Worm (Caenorhabditis elegans) whole organism, L4 larva: ENCODE data around the gene dlc-2.

Source experiments
- F37D6.2 ChIP-seq: sonication (generic microtip); optimal IDR thresholded peaks from 2 replicates; lab custom pipeline; 2016; ENCODE audit warnings: mild to moderate bottlenecking, missing genetic modification characterization, missing compliant biosample characterization
- F49E8.2 ChIP-seq: sonication (generic microtip); optimal IDR thresholded peaks from 2 replicates; lab custom pipeline; 2016; ENCODE audit warnings: missing compliant biosample characterization, mild to moderate bottlenecking, missing genetic modification characterization, borderline replicate concordance
- Y48G9A.11 ChIP-seq: fragments of 200-800 bp; sonication (Bioruptor generic); IDR thresholded peaks from 2 replicates; pipeline ENCODE4 v1.3.6; 2022; ENCODE audit warnings: missing genetic modification reagents, missing genetic modification characterization, missing compliant biosample characterization
- ZK337.2 ChIP-seq: fragments of 200-800 bp; sonication (Bioruptor generic); IDR thresholded peaks from 2 replicates; pipeline ENCODE4 v1.3.6; 2022; ENCODE audit warnings: missing genetic modification reagents, missing genetic modification characterization, missing compliant biosample characterization
- daf-8 ChIP-seq: fragments of 200-800 bp; sonication (Bioruptor generic); IDR thresholded peaks from 2 replicates; pipeline ENCODE4 v1.3.6; 2022; ENCODE audit warnings: missing genetic modification characterization, missing compliant biosample characterization
- fos-1 ChIP-seq: fragments of 150-350 bp; optimal IDR thresholded peaks from 2 replicates; lab custom pipeline; 2014; ENCODE audit warnings: missing biosample characterization, missing genetic modification characterization
- lsy-2 ChIP-seq, 2 experiments: fragments of 150-350 bp in 1 of 2; sonication (generic microtip) in 1 of 2; optimal IDR thresholded peaks; 2 replicates each; lab custom pipeline; 2014 to 2017; ENCODE audit warnings: missing biosample characterization in 2 of 2, missing genetic modification characterization in 2 of 2
- mdl-1 ChIP-seq, 2 experiments: fragments of 150-350 bp in 1 of 2; sonication (generic microtip) in 1 of 2; optimal IDR thresholded peaks; 2 replicates each; lab custom pipeline; 2014 to 2017; ENCODE audit warnings: missing biosample characterization in 2 of 2, missing genetic modification characterization in 2 of 2
- nhr-11 ChIP-seq: fragments of 150-350 bp; optimal IDR thresholded peaks from 2 replicates; lab custom pipeline; 2014; ENCODE audit warnings: missing biosample characterization, missing genetic modification characterization
- pqm-1 ChIP-seq: sonication (generic microtip); optimal IDR thresholded peaks from 2 replicates; lab custom pipeline; 2017; ENCODE audit warnings: missing biosample characterization, missing genetic modification characterization
- unc-130 ChIP-seq: sonication (generic microtip); optimal IDR thresholded peaks from 2 replicates; lab custom pipeline; 2016; ENCODE audit warnings: missing genetic modification reagents, missing genetic modification characterization, missing compliant biosample characterization
- unc-62 ChIP-seq, 3 experiments: fragments of 150-350 bp in 1 of 3; sonication (generic microtip); optimal IDR thresholded peaks in 2 of 3; peaks in 1 of 3; 1 replicate in 1 of 3; 2 replicates in 2 of 3; lab custom pipeline; 2014 to 2017; ENCODE audit warnings: missing biosample characterization in 3 of 3, missing genetic modification characterization in 3 of 3, missing genetic modification reagents in 3 of 3, missing genotype in 1 of 3
- zfp-2 ChIP-seq: sonication (generic microtip); optimal IDR thresholded peaks from 2 replicates; lab custom pipeline; 2016; ENCODE audit warnings: mild to moderate bottlenecking, missing genetic modification characterization, missing compliant biosample characterization

DNA sequence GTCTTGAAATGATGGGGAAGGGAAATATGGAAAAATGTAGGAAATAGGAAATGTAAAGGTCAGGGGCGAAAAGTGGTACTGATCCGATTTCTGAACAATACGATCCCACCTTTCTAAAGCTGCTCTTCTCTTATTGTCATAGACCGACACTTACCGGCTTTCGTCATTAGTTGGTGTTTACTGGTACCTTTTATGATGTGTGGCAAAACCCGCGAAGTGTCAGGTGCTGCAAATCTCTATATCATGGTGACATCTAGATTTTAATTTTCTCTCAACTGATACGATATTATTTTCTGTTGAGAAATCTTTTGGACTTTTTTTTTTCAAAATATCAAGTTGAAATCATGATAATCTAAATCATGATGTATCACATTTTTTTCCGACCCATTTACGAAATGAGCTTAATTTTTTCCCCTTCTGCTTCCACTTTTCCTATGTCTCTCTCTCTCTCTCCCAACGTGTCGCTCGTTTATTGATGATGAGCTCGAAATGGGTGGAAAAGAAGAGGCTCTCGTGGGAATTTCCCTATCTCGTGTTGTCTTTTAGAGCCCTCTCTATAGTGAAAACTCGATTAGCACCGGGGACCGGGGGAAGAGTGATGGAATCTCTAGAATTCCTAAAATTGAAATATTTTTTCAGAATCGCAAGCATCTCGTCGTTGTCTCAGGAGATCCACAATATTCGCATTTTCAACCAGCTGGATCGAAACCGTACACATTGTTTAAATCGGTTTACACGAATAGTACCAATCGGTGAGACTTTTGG lies 20.1 kb upstream of the dlc-2 start:
- no peak for TF ChIP-seq F49E8.2 (tag; lab: Kevin White, UChicago)
- no peak for TF ChIP-seq ZK337.2 (GFP tag; lab: Robert Waterston, UW)
- no peak for TF ChIP-seq unc-130 (GFP tag; lab: Kevin White, UChicago)
- TF ChIP-seq nhr-11 = no peak
- no peak for TF ChIP-seq mdl-1 (tag; optimal IDR thresholded peaks at IDR 0.05; lab: Kevin White, UChicago)
- peak in 1 of 2 experiments; percentile 60 for TF ChIP-seq unc-62 (GFP tag; optimal IDR thresholded peaks at IDR 0.05 in 1 of 2; lab: Kevin White, UChicago)
- no peak for TF ChIP-seq unc-62 (tag; optimal IDR thresholded peaks at IDR 0.05; lab: Kevin White, UChicago)
- TF ChIP-seq daf-8 = no peak
- no peak for TF ChIP-seq fos-1 (tag; lab: Kevin White, UChicago)
- TF ChIP-seq F37D6.2 (tag; lab: Kevin White, UChicago) = no peak
- no peak for TF ChIP-seq lsy-2 (tag; optimal IDR thresholded peaks at IDR 0.05; lab: Kevin White, UChicago)
- TF ChIP-seq pqm-1 (tag; lab: Kevin White, UChicago) = no peak
- TF ChIP-seq Y48G9A.11 (GFP tag; lab: Robert Waterston, UW) = no peak
- no peak for TF ChIP-seq zfp-2 (tag; lab: Kevin White, UChicago)
